Worm (Caenorhabditis elegans) whole organism, late embryonic: Measurements from ENCODE around the gene kynu-1.

Source experiments
- dmd-4 ChIP-seq: sonication (generic microtip); optimal IDR thresholded peaks from 2 replicates; lab custom pipeline; 2016; ENCODE audit warnings: borderline replicate concordance, missing genetic modification characterization, missing compliant biosample characterization
- nhr-11 ChIP-seq: fragments of 150-350 bp; optimal IDR thresholded peaks from 2 replicates; lab custom pipeline; 2014; ENCODE audit warnings: missing biosample characterization, missing genetic modification characterization
- pqm-1 ChIP-seq: sonication (generic microtip); optimal IDR thresholded peaks from 2 replicates; lab custom pipeline; 2016; ENCODE audit warnings: missing genetic modification characterization, missing compliant biosample characterization
- sox-4 ChIP-seq: sonication (generic microtip); optimal IDR thresholded peaks from 2 replicates; lab custom pipeline; 2017; ENCODE audit warnings: mild to moderate bottlenecking, missing genetic modification characterization, inconsistent platforms, missing compliant biosample characterization
- syd-9 ChIP-seq: sonication (generic microtip); optimal IDR thresholded peaks from 2 replicates; lab custom pipeline; 2016; ENCODE audit warnings: mild to moderate bottlenecking, missing genetic modification characterization, moderate library complexity, missing compliant biosample characterization

- TF ChIP-seq dmd-4 (tag; lab: Kevin White, UChicago) (no peak), pqm-1 (tag; lab: Kevin White, UChicago) (no peak), nhr-11 (tag; lab: Kevin White, UChicago) (no peak), syd-9 (no peak), sox-4 (tag; lab: Kevin White, UChicago) (no peak)
Observed at ce11 chrX:6065936-6066452, 43.1 kb downstream of the kynu-1 start, which contains the start of gene ptr-4.
